Fruit fly (Drosophila melanogaster) whole organism, embryonic: Measurements from ENCODE around the gene Syx5.

Experiments used
- CG10431 ChIP-seq: fragments of 200-800 bp; sonication (Bioruptor generic); optimal IDR thresholded peaks from 3 replicates; lab custom pipeline; 2018; ENCODE audit warnings: missing biosample characterization, mild to moderate bottlenecking, missing genetic modification characterization
- CG10654 ChIP-seq: fragments of 200-800 bp; sonication (Bioruptor generic); optimal IDR thresholded peaks from 2 replicates; lab custom pipeline; 2016; ENCODE audit warnings: missing biosample characterization, missing genetic modification characterization
- CG11696 ChIP-seq: fragments of 200-800 bp; sonication (Bioruptor generic); IDR thresholded peaks from 2 replicates; pipeline ENCODE4 v1.3.6; 2022; ENCODE audit warnings: missing biosample characterization, missing genetic modification characterization
- CG12155 ChIP-seq: fragments of 200-800 bp; sonication (Bioruptor generic); optimal IDR thresholded peaks from 3 replicates; lab custom pipeline; 2016; ENCODE audit warnings: missing biosample characterization, missing genetic modification characterization
- CG15696 ChIP-seq: fragments of 200-800 bp; sonication (Bioruptor generic); optimal IDR thresholded peaks from 2 replicates; lab custom pipeline; 2019; ENCODE audit warnings: missing biosample characterization, mild to moderate bottlenecking, missing genetic modification characterization, moderate library complexity
- CG16813 ChIP-seq: fragments of 200-800 bp; sonication (Bioruptor generic); IDR thresholded peaks from 3 replicates; pipeline ENCODE4 v1.3.6; 2022; ENCODE audit warnings: missing biosample characterization, missing genetic modification characterization; ENCODE audit not compliant: partially characterized antibody
- CG17385 ChIP-seq: fragments of 200-800 bp; sonication (Bioruptor generic); optimal IDR thresholded peaks from 3 replicates; lab custom pipeline; 2018; ENCODE audit warnings: missing biosample characterization, mild to moderate bottlenecking, missing genetic modification characterization
- CG34376 ChIP-seq: fragments of 200-800 bp; sonication (Bioruptor generic); optimal IDR thresholded peaks from 2 replicates; lab custom pipeline; 2018; ENCODE audit warnings: missing biosample characterization, mild to moderate bottlenecking, missing genetic modification characterization
- CG3838 ChIP-seq: fragments of 200-800 bp; sonication (Bioruptor generic); optimal IDR thresholded peaks from 3 replicates; lab custom pipeline; 2016; ENCODE audit warnings: missing biosample characterization, missing genetic modification characterization
- CG6689 ChIP-seq: fragments of 200-800 bp; sonication (Bioruptor generic); IDR thresholded peaks from 2 replicates; pipeline ENCODE4 v1.3.6; 2022; ENCODE audit warnings: missing biosample characterization, missing genetic modification characterization
- CG7928 ChIP-seq: fragments of 200-800 bp; sonication (Bioruptor generic); optimal IDR thresholded peaks from 2 replicates; lab custom pipeline; 2017; ENCODE audit warnings: missing biosample characterization, mild to moderate bottlenecking, missing genetic modification characterization
- CG8281 ChIP-seq: fragments of 200-800 bp; sonication (Bioruptor generic); optimal IDR thresholded peaks from 2 replicates; lab custom pipeline; 2018; ENCODE audit warnings: missing biosample characterization, mild to moderate bottlenecking, missing genetic modification characterization, moderate library complexity
- CG9797 ChIP-seq: fragments of 200-800 bp; sonication (Bioruptor generic); optimal IDR thresholded peaks from 3 replicates; lab custom pipeline; 2018; ENCODE audit warnings: missing biosample characterization, mild to moderate bottlenecking, missing genetic modification characterization
- CHES-1-like ChIP-seq: fragments of 200-800 bp; sonication (Bioruptor generic); optimal IDR thresholded peaks from 2 replicates; lab custom pipeline; 2016; ENCODE audit warnings: missing biosample characterization, missing genetic modification characterization
- CTCF ChIP-seq: fragments of 200-800 bp; sonication (Bioruptor generic); optimal IDR thresholded peaks from 2 replicates; lab custom pipeline; 2017; ENCODE audit warnings: missing biosample characterization, mild to moderate bottlenecking, missing genetic modification characterization, moderate library complexity
- Dp ChIP-seq: fragments of 200-800 bp; sonication (Bioruptor generic); optimal IDR thresholded peaks from 2 replicates; lab custom pipeline; 2018; ENCODE audit warnings: missing biosample characterization, mild to moderate bottlenecking, missing genetic modification characterization, moderate library complexity
- E2f2 ChIP-seq: fragments of 200-800 bp; sonication (Bioruptor generic); IDR thresholded peaks from 2 replicates; pipeline ENCODE4 v1.3.6; 2022; ENCODE audit warnings: missing biosample characterization, missing genetic modification characterization
- ERR ChIP-seq: fragments of 200-800 bp; sonication (Bioruptor generic); optimal IDR thresholded peaks from 2 replicates; lab custom pipeline; 2016; ENCODE audit warnings: missing biosample characterization, missing genetic modification characterization
- H15 ChIP-seq: fragments of 200-800 bp; sonication (Bioruptor generic); IDR thresholded peaks from 3 replicates; pipeline ENCODE4 v1.3.6; 2022; ENCODE audit warnings: missing biosample characterization, missing genetic modification characterization
- NFAT ChIP-seq: fragments of 200-800 bp; sonication (Bioruptor generic); IDR thresholded peaks from 2 replicates; pipeline ENCODE4 v1.3.6; 2022; ENCODE audit warnings: missing biosample characterization, missing genetic modification characterization
- Nf-YB ChIP-seq: fragments of 200-800 bp; sonication (Bioruptor generic); optimal IDR thresholded peaks from 3 replicates; lab custom pipeline; 2019; ENCODE audit warnings: missing biosample characterization, mild to moderate bottlenecking, missing genetic modification characterization, moderate library complexity
- Nf-YC ChIP-seq: fragments of 200-800 bp; optimal IDR thresholded peaks from 3 replicates; lab custom pipeline; 2019; ENCODE audit warnings: missing biosample characterization, mild to moderate bottlenecking, missing genetic modification characterization, moderate library complexity
- PHDP ChIP-seq: fragments of 200-800 bp; sonication (Bioruptor generic); optimal IDR thresholded peaks from 3 replicates; lab custom pipeline; 2018; ENCODE audit warnings: missing biosample characterization, mild to moderate bottlenecking, missing genetic modification characterization, moderate library complexity
- Rx ChIP-seq: fragments of 200-800 bp; sonication (Bioruptor generic); IDR thresholded peaks from 2 replicates; pipeline ENCODE4 v1.3.6; 2022; ENCODE audit warnings: missing biosample characterization, missing genetic modification characterization
- Side ChIP-seq: fragments of 200-800 bp; sonication (Bioruptor generic); optimal IDR thresholded peaks from 2 replicates; lab custom pipeline; 2016; ENCODE audit warnings: missing biosample characterization, missing genetic modification characterization
- Stat92E ChIP-seq, 3 experiments: fragments of >200 bp in 2 of 3; fragments of 200-800 bp in 1 of 3; sonication (Bioruptor generic) in 1 of 3; optimal IDR thresholded peaks; 2 replicates each; lab custom pipeline; 2017 to 2019; ENCODE audit warnings: missing biosample characterization in 3 of 3, missing genetic modification characterization in 3 of 3, mild to moderate bottlenecking in 1 of 3, moderate library complexity in 1 of 3
- Xrp1 ChIP-seq: fragments of 200-800 bp; sonication (Bioruptor generic); IDR thresholded peaks from 2 replicates; pipeline ENCODE4 v1.3.6; 2022; ENCODE audit warnings: missing biosample characterization, missing genetic modification characterization
- abd-A ChIP-seq: fragments of 200-800 bp; sonication (Bioruptor generic); optimal IDR thresholded peaks from 3 replicates; lab custom pipeline; 2019; ENCODE audit warnings: missing biosample characterization, mild to moderate bottlenecking, missing genetic modification characterization, moderate library complexity
- aop ChIP-seq: fragments of 200-800 bp; sonication (Bioruptor generic); IDR thresholded peaks from 2 replicates; pipeline ENCODE4 v1.3.6; 2022; ENCODE audit warnings: missing biosample characterization, missing genetic modification characterization
- ap ChIP-seq: fragments of 200-800 bp; sonication (Bioruptor generic); IDR thresholded peaks from 2 replicates; pipeline ENCODE4 v1.3.6; 2022; ENCODE audit warnings: missing biosample characterization, missing genetic modification characterization
- caup ChIP-seq: fragments of 200-800 bp; sonication (Bioruptor generic); optimal IDR thresholded peaks from 3 replicates; lab custom pipeline; 2017; ENCODE audit warnings: missing biosample characterization, mild to moderate bottlenecking, missing genetic modification characterization, moderate library complexity; ENCODE audit not compliant: severe bottlenecking
- ems ChIP-seq: fragments of 200-800 bp; sonication (Bioruptor generic); optimal IDR thresholded peaks from 3 replicates; lab custom pipeline; 2016; ENCODE audit warnings: missing biosample characterization, missing genetic modification characterization
- fru ChIP-seq: fragments of >200 bp; optimal IDR thresholded peaks from 2 replicates; lab custom pipeline; 2017
- kah ChIP-seq: fragments of 200-800 bp; sonication (Bioruptor generic); optimal IDR thresholded peaks from 2 replicates; lab custom pipeline; 2018; ENCODE audit warnings: missing biosample characterization, mild to moderate bottlenecking, missing genetic modification characterization
- klu ChIP-seq: fragments of 200-800 bp; sonication (Bioruptor generic); IDR thresholded peaks from 2 replicates; pipeline ENCODE4 v1.3.6; 2022; ENCODE audit warnings: missing biosample characterization, missing genetic modification characterization
- mld ChIP-seq: fragments of 200-800 bp; sonication (Bioruptor generic); IDR thresholded peaks from 3 replicates; pipeline ENCODE4 v1.3.6; 2022; ENCODE audit warnings: missing biosample characterization, missing genetic modification characterization; ENCODE audit not compliant: partially characterized antibody
- odd ChIP-seq: fragments of 200-800 bp; sonication (Bioruptor generic); optimal IDR thresholded peaks from 2 replicates; lab custom pipeline; 2017; ENCODE audit warnings: missing biosample characterization, mild to moderate bottlenecking, missing genetic modification characterization
- pita ChIP-seq: fragments of 200-800 bp; sonication (Bioruptor generic); optimal IDR thresholded peaks from 2 replicates; lab custom pipeline; 2017; ENCODE audit warnings: missing biosample characterization, mild to moderate bottlenecking, missing genetic modification characterization
- ranshi ChIP-seq: fragments of 200-800 bp; sonication (Bioruptor generic); IDR thresholded peaks from 2 replicates; pipeline ENCODE4 v1.3.6; 2022; ENCODE audit warnings: missing biosample characterization, missing genetic modification characterization
- repo ChIP-seq: fragments of 200-800 bp; sonication (Bioruptor generic); optimal IDR thresholded peaks from 2 replicates; lab custom pipeline; 2016; ENCODE audit warnings: missing biosample characterization, missing genetic modification characterization
- row ChIP-seq: fragments of 200-800 bp; sonication (Bioruptor generic); IDR thresholded peaks from 3 replicates; pipeline ENCODE4 v1.3.6; 2022; ENCODE audit warnings: missing biosample characterization, missing genetic modification characterization
- sc ChIP-seq, 3 experiments: fragments of >200 bp in 2 of 3; fragments of 200-800 bp in 1 of 3; sonication (Bioruptor generic) in 1 of 3; optimal IDR thresholded peaks; 2 replicates in 2 of 3; 3 replicates in 1 of 3; lab custom pipeline; 2017; ENCODE audit warnings: mild to moderate bottlenecking in 1 of 3, missing biosample characterization in 1 of 3, missing genetic modification characterization in 1 of 3, missing genetic modification reagents in 1 of 3
- seq ChIP-seq: fragments of 200-800 bp; sonication (Bioruptor generic); IDR thresholded peaks from 2 replicates; pipeline ENCODE4 v1.3.6; 2022; ENCODE audit warnings: missing biosample characterization, missing genetic modification characterization
- sob ChIP-seq: fragments of 200-800 bp; sonication (Bioruptor generic); IDR thresholded peaks from 2 replicates; pipeline ENCODE4 v1.3.6; 2022; ENCODE audit warnings: missing biosample characterization, missing genetic modification characterization
- sqz ChIP-seq: fragments of 200-800 bp; sonication (Bioruptor generic); optimal IDR thresholded peaks from 3 replicates; lab custom pipeline; 2018; ENCODE audit warnings: missing biosample characterization, mild to moderate bottlenecking, missing genetic modification characterization
- stc ChIP-seq: fragments of 200-800 bp; sonication (Bioruptor generic); IDR thresholded peaks from 2 replicates; pipeline ENCODE4 v1.3.6; 2022; ENCODE audit warnings: missing biosample characterization, missing genetic modification characterization
- stwl ChIP-seq: fragments of 200-800 bp; sonication (Bioruptor generic); optimal IDR thresholded peaks from 3 replicates; lab custom pipeline; 2018; ENCODE audit warnings: missing biosample characterization, mild to moderate bottlenecking, missing genetic modification characterization, moderate library complexity
- sug ChIP-seq: fragments of 200-800 bp; optimal IDR thresholded peaks from 2 replicates; lab custom pipeline; 2019; ENCODE audit warnings: missing biosample characterization, mild to moderate bottlenecking, missing genetic modification characterization, moderate library complexity

Gene Syx5

dm6 chr2L:16284306-16285299 is 22.5 kb upstream of the Syx5 start (continued):
- TF ChIP-seq CG8281 (tag; lab: Kevin White, UChicago) (peak; percentile 40), CG34376 (GFP tag; lab: Kevin White, UChicago) (peak; percentile 53), CG17385 (GFP tag; lab: Kevin White, UChicago) (peak; percentile 27), fru (lab: Kevin White, UChicago) (no peak), odd (GFP tag; lab: Kevin White, UChicago) (peak; percentile 56), repo (GFP tag; lab: Kevin White, UChicago) (no peak), ems (GFP tag; lab: Kevin White, UChicago) (peak; percentile 24), klu (GFP tag; lab: Robert Waterston, UW) (no peak), sug (tag; lab: Kevin White, UChicago) (peak; percentile 19), CG10654 (GFP tag; lab: Kevin White, UChicago) (peak; percentile 21), CG16813 (no peak), sqz (peak; percentile 93), caup (peak; percentile 35), seq (GFP tag; lab: Robert Waterston, UW) (no peak), ap (GFP tag; lab: Robert Waterston, UW) (no peak), stc (GFP tag; lab: Robert Waterston, UW) (no peak), ERR (GFP tag; lab: Kevin White, UChicago) (no peak), CG15696 (tag; lab: Kevin White, UChicago) (no peak), ranshi (GFP tag; lab: Robert Waterston, UW) (no peak), Dp (GFP tag; lab: Kevin White, UChicago) (no peak), CG3838 (GFP tag; lab: Kevin White, UChicago) (no peak), mld (no peak), sc (optimal IDR thresholded peaks at IDR 0.05; lab: Kevin White, UChicago) (no peak), sc (GFP tag; optimal IDR thresholded peaks at IDR 0.05; lab: Kevin White, UChicago) (no peak), CG7928 (GFP tag; lab: Kevin White, UChicago) (peak; percentile 25), CG11696 (GFP tag; lab: Robert Waterston, UW) (no peak), kah (peak; percentile 53), CG12155 (peak; percentile 34)

DNA sequence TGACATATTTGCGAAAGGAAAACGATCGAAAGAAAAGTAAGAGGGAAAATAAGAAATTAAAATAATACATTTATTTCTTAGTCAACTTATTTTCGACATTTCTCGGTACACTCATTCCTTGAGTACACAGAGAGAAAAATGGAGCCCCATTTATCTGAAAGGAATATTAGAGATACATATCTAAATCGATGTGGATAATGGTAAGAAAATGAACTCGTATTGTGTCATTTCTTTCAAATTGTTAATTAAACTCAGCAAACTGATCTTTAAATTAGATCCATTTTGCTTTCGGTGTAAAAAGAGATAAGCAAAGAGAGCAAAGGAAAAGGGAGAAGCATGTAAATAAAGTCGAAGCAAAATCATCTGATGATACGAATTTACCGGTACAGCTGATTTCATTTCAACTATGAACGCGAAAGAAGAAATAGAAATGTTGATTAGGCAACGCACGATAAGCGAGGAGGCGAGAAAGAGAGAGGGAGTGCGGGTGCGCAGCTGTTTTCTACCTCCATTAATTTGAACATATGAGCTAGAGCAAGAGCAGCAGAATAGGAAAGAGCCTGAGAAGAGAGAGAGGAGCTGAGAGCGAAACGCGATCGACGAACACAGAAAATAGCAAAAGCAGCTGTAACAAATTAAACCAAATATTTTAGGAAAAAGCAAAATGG is 21.3 kb upstream of the Syx5 start:
- TF ChIP-seq row (GFP tag; lab: Robert Waterston, UW) (no peak), CHES-1-like (peak; percentile 74), Rx (no peak), E2f2 (GFP tag; lab: Robert Waterston, UW) (no peak), Xrp1 (no peak), Side (GFP tag; lab: Kevin White, UChicago) (peak; percentile 78), CG10654 (GFP tag; lab: Kevin White, UChicago) (peak; percentile 88), pita (GFP tag; lab: Kevin White, UChicago) (no peak), Nf-YB (GFP tag; lab: Kevin White, UChicago) (peak; percentile 63), NFAT (no peak), CG10431 (GFP tag; lab: Kevin White, UChicago) (peak; percentile 65), Nf-YC (tag; lab: Kevin White, UChicago) (no peak), abd-A (tag; lab: Kevin White, UChicago) (no peak), ems (GFP tag; lab: Kevin White, UChicago) (peak; percentile 84), H15 (GFP tag; lab: Robert Waterston, UW) (no peak), CG9797 (GFP tag; lab: Kevin White, UChicago) (no peak), PHDP (tag; lab: Kevin White, UChicago) (peak; percentile 92), sob (no peak), Stat92E (GFP tag; optimal IDR thresholded peaks at IDR 0.05; lab: Kevin White, UChicago) (no peak), aop (no peak), CTCF (GFP tag; lab: Kevin White, UChicago) (peak; percentile 31), CG6689 (GFP tag; lab: Robert Waterston, UW) (no peak), stwl (tag; lab: Kevin White, UChicago) (peak; percentile 36)
